Fruit fly (Drosophila melanogaster) whole organism, wandering third instar larva: Measurements from ENCODE around the gene Rab9E.
"Not testable (repeated sequence)": the region's sequence is repeated elsewhere in the genome, so short reads cannot be mapped to it uniquely, and the experiment has no call there.

ENCODE experiments used
- Abd-B ChIP-seq: fragments of >200 bp; optimal IDR thresholded peaks from 2 replicates; lab custom pipeline; 2017; ENCODE audit warnings: missing biosample characterization, missing genetic modification characterization
- Hr78 ChIP-seq: fragments of >200 bp; optimal IDR thresholded peaks from 2 replicates; lab custom pipeline; 2017; ENCODE audit warnings: missing biosample characterization, missing genetic modification characterization
- psq ChIP-seq: fragments of 200-800 bp; sonication (Bioruptor generic); optimal IDR thresholded peaks from 3 replicates; lab custom pipeline; 2017; ENCODE audit warnings: missing biosample characterization, mild to moderate bottlenecking, missing genetic modification characterization, moderate library complexity
- rgr ChIP-seq: fragments of 200-800 bp; sonication (Bioruptor generic); optimal IDR thresholded peaks from 3 replicates; lab custom pipeline; 2016; ENCODE audit warnings: missing biosample characterization, mild to moderate bottlenecking, missing genetic modification characterization

- TF ChIP-seq rgr (GFP tag; lab: Kevin White, UChicago); Abd-B; psq (GFP tag; lab: Kevin White, UChicago); Hr78: not testable (repeated sequence)
These were observed 38.5 kb downstream of the Rab9E start, which contains the start of gene Rab9Db for dm6 chrX:10623125-10623524.
